Worm (Caenorhabditis elegans) whole organism, early embryonic: ENCODE data around the gene map-2.
A peak's percentile ranks its signal among the peaks of the same experiment; 100 is the strongest.

Experiments
- B0310.2 ChIP-seq: sonication (generic microtip); optimal IDR thresholded peaks from 2 replicates; lab custom pipeline; 2016; ENCODE audit warnings: mild to moderate bottlenecking, missing genetic modification characterization, missing compliant biosample characterization
- aly-1 ChIP-seq: sonication (generic microtip); optimal IDR thresholded peaks from 2 replicates; lab custom pipeline; 2016; ENCODE audit warnings: missing genetic modification characterization, missing compliant biosample characterization
- ama-1 ChIP-seq: fragments of 150-350 bp; optimal IDR thresholded peaks from 2 replicates; lab custom pipeline; 2014
- ceh-36 ChIP-seq: sonication (generic microtip); optimal IDR thresholded peaks from 2 replicates; lab custom pipeline; 2016; ENCODE audit warnings: missing genetic modification characterization, inconsistent platforms, missing compliant biosample characterization
- ets-7 ChIP-seq: sonication (generic microtip); optimal IDR thresholded peaks from 2 replicates; lab custom pipeline; 2016; ENCODE audit warnings: missing genotype, missing genetic modification characterization, missing compliant biosample characterization
- flt-1 ChIP-seq: fragments of 200-800 bp; sonication (Bioruptor generic); IDR thresholded peaks from 2 replicates; pipeline ENCODE4 v1.3.6; 2022; ENCODE audit warnings: missing genetic modification characterization, missing compliant biosample characterization
- pes-1 ChIP-seq: fragments of 200-800 bp; sonication (Bioruptor generic); IDR thresholded peaks from 2 replicates; pipeline ENCODE4 v1.3.6; 2022; ENCODE audit warnings: missing genetic modification reagents, missing genetic modification characterization, missing compliant biosample characterization
- tbx-11 ChIP-seq: fragments of 200-800 bp; sonication (Bioruptor generic); IDR thresholded peaks from 2 replicates; pipeline ENCODE4 v1.3.6; 2022; ENCODE audit warnings: missing genetic modification characterization, missing compliant biosample characterization
- tbx-37 ChIP-seq: fragments of 200-800 bp; sonication (Bioruptor generic); conservative IDR thresholded peaks from 2 replicates; pipeline ENCODE4 v1.3.6; 2022; ENCODE audit warnings: missing genetic modification reagents, missing genetic modification characterization, missing compliant biosample characterization
- tra-4 ChIP-seq: sonication (generic microtip); optimal IDR thresholded peaks from 2 replicates; lab custom pipeline; 2017; ENCODE audit warnings: missing genetic modification characterization, missing compliant biosample characterization

- no peak for TF ChIP-seq ama-1
- peak; percentile 56; the same call in 1 of the 2 replicates for TF ChIP-seq tbx-11 (GFP tag; lab: Robert Waterston, UW)
- TF ChIP-seq ets-7 (tag; lab: Kevin White, UChicago): no peak
- TF ChIP-seq tbx-37: peak; percentile 32; the same call in 1 of the 2 replicates
- 0 out of 2 replicates have a peak, but pooled peaks have one; percentile 52 for TF ChIP-seq flt-1 (GFP tag; lab: Robert Waterston, UW)
- no peak for TF ChIP-seq tra-4
- TF ChIP-seq B0310.2: peak; percentile 25
- TF ChIP-seq pes-1 (GFP tag; lab: Robert Waterston, UW): peak; percentile 75
- no peak for TF ChIP-seq aly-1 (tag; lab: Kevin White, UChicago)
- TF ChIP-seq ceh-36: peak; percentile 46
Observed at ce11 chrIV:16863431-16863895, 8.8 kb upstream of the map-2 start, which contains the start of the genes mel-46 and lsy-13.
